Worm (Caenorhabditis elegans): Measurements from ENCODE around the gene C50F4.12.

C50F4.12 gene

ce11 chrV:9516280-9516679 is 23.3 kb downstream of the C50F4.12 start (continued):
- TF ChIP-seq rec-8 (tag; optimal IDR thresholded peaks at IDR 0.05) (no peak), bed-1 (GFP tag; IDR thresholded peaks at IDR 0.05) (no peak), F57C9.4 (tag; optimal IDR thresholded peaks at IDR 0.05) (no peak), F57A8.1 (GFP tag; optimal IDR thresholded peaks at IDR 0.05) (no peak), egrh-3 (GFP tag; IDR thresholded peaks at IDR 0.05) (no peak), lin-40 (tag; optimal IDR thresholded peaks at IDR 0.05) (peak; percentile 45)

ce11 chrV:9513590-9513989 is 25.9 kb downstream of the C50F4.12 start, which contains the start of gene eif-2Bdelta:
Gene eif-2Bdelta, plus strand, starts transcription at chrV:9513824.
- peak in 1 of 2 experiments; percentile 23 for TF ChIP-seq let-607 (tag; optimal IDR thresholded peaks at IDR 0.05)
- TF ChIP-seq die-1 (tag; optimal IDR thresholded peaks at IDR 0.05) = no peak
- no peak for TF ChIP-seq cebp-1 (GFP tag; IDR thresholded peaks at IDR 0.05)
- TF ChIP-seq cebp-1 (tag; optimal IDR thresholded peaks at IDR 0.05) = peak; percentile 53
- TF ChIP-seq lin-40 (tag; optimal IDR thresholded peaks at IDR 0.05) = peak; percentile 62
- no peak for TF ChIP-seq ceh-100 (GFP tag; IDR thresholded peaks at IDR 0.05)
- no peak for TF ChIP-seq attf-3 (GFP tag; conservative IDR thresholded peaks at IDR 0.05)
- no peak for TF ChIP-seq hmg-20 (GFP tag; IDR thresholded peaks at IDR 0.05)
- TF ChIP-seq lin-35 (GFP tag; optimal IDR thresholded peaks at IDR 0.05) = peak in 1 of 3 experiments; percentile 70
- no peak for TF ChIP-seq madf-3 (GFP tag; IDR thresholded peaks at IDR 0.05)
- no peak for TF ChIP-seq him-1 (tag; optimal IDR thresholded peaks at IDR 0.05)
- peak; percentile 59 for TF ChIP-seq lin-54 (GFP tag; optimal IDR thresholded peaks at IDR 0.05)
- TF ChIP-seq nhr-27 (tag; optimal IDR thresholded peaks at IDR 0.05) = no peak
- peak; percentile 48; the same call in 1 of the 2 replicates for TF ChIP-seq madf-6 (GFP tag; IDR thresholded peaks at IDR 0.05)
- no peak for TF ChIP-seq athp-1 (tag; optimal IDR thresholded peaks at IDR 0.05)
- TF ChIP-seq ceh-58 (GFP tag; IDR thresholded peaks at IDR 0.05) = no peak
- peak; percentile 24 for TF ChIP-seq efl-1 (GFP tag; optimal IDR thresholded peaks at IDR 0.05)
- no peak for TF ChIP-seq ama-1 (optimal IDR thresholded peaks at IDR 0.05)
- no peak for TF ChIP-seq ama-1 (GFP tag; optimal IDR thresholded peaks at IDR 0.05)
- no peak for TF ChIP-seq hlh-26 (GFP tag; conservative IDR thresholded peaks at IDR 0.05)
- no peak for TF ChIP-seq somi-1 (GFP tag; optimal IDR thresholded peaks at IDR 0.05)
- no peak for TF ChIP-seq egl-44 (GFP tag; IDR thresholded peaks at IDR 0.05)
- no peak for TF ChIP-seq fkh-3 (tag; optimal IDR thresholded peaks at IDR 0.05)
- no peak for TF ChIP-seq repo-1 (tag; optimal IDR thresholded peaks at IDR 0.05)
- no peak for TF ChIP-seq Y67H2A.10 (GFP tag; conservative IDR thresholded peaks at IDR 0.05)
- TF ChIP-seq hrde-1 (tag; optimal IDR thresholded peaks at IDR 0.05; ENCODE audit: borderline replicate concordance) = no peak
- peak; percentile 21 for TF ChIP-seq lsl-1 (GFP tag; optimal IDR thresholded peaks at IDR 0.05)
- no peak for TF ChIP-seq unc-62 (GFP tag; optimal IDR thresholded peaks at IDR 0.05)
- TF ChIP-seq hlh-12 (tag; optimal IDR thresholded peaks at IDR 0.05) = no peak
- no peak for TF ChIP-seq Y53G8AR.9 (GFP tag; conservative IDR thresholded peaks at IDR 0.05)
- no peak for TF ChIP-seq K11D2.4 (GFP tag; IDR thresholded peaks at IDR 0.05)
- TF ChIP-seq F57A8.1 (GFP tag; optimal IDR thresholded peaks at IDR 0.05) = no peak
- peak; percentile 39 for TF ChIP-seq ZK185.1 (tag; optimal IDR thresholded peaks at IDR 0.05; ENCODE audit: poor library complexity, severe bottlenecking)
- TF ChIP-seq hmg-1.2 (GFP tag; IDR thresholded peaks at IDR 0.05) = 0 out of 2 replicates have a peak, but pooled peaks have one; percentile 23
- peak; percentile 93 for TF ChIP-seq ztf-18 (tag; optimal IDR thresholded peaks at IDR 0.05)
- peak; percentile 49; the same call in 1 of the 2 replicates for TF ChIP-seq dox-1 (GFP tag; IDR thresholded peaks at IDR 0.05)
- peak; percentile 60 for TF ChIP-seq mcd-1 (GFP tag; IDR thresholded peaks at IDR 0.05)
- no peak for TF ChIP-seq Y95B8A.8 (GFP tag; IDR thresholded peaks at IDR 0.05)
- no peak for TF ChIP-seq B0035.1 (tag; optimal IDR thresholded peaks at IDR 0.05)
- TF ChIP-seq F49E8.2 (tag; optimal IDR thresholded peaks at IDR 0.05; ENCODE audit: insufficient read depth) = no peak
- no peak for TF ChIP-seq F10E7.11 (tag; optimal IDR thresholded peaks at IDR 0.05)
- TF ChIP-seq pbrm-1 (GFP tag; IDR thresholded peaks at IDR 0.05) = 0 out of 2 replicates have a peak, but pooled peaks have one; percentile 28
- no peak for TF ChIP-seq ztf-26 (tag; optimal IDR thresholded peaks at IDR 0.05)
